Fruit fly (Drosophila melanogaster): Measurements from ENCODE around the gene CG9920.

DNA sequence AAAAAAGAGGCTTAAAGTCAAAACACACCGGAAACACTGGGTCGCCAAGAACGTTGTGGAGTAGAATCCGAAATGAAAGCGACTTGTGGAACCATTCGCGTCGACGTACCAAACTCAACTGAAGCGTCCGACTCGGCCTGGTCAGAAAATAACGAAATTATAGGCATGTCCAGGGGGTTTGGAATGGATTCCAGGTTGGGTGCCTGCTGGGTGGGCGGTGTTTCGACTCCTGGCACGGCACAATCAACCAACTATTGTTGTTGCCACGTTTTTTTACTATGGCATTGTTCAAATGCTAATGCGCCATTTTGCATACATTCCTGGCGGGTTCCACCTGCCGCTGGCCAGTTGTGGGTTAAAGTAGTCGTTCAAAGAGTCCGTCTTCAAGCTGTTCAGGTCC, 20.5 kb upstream of the CG9920 start, which contains the start of gene Kif19A:
- TF ChIP-seq Met (GFP tag; optimal IDR thresholded peaks at IDR 0.05) (no peak), Ets96B (tag; optimal IDR thresholded peaks at IDR 0.05) (no peak), CG10631 (GFP tag; optimal IDR thresholded peaks at IDR 0.05) (no peak), CG6792 (GFP tag; optimal IDR thresholded peaks at IDR 0.05) (no peak), CG6163 (GFP tag; IDR thresholded peaks at IDR 0.05) (no peak)

All from whole organism, prepupa.